Worm (Caenorhabditis elegans) whole organism, L4/young adult: ENCODE data around the gene hcp-2.

ENCODE experiments used
- W03F9.2 ChIP-seq: fragments of 150-350 bp; optimal IDR thresholded peaks from 2 replicates; lab custom pipeline; 2014; ENCODE audit warnings: missing biosample characterization, missing genetic modification characterization
- dao-5 ChIP-seq: sonication (generic microtip); optimal IDR thresholded peaks from 2 replicates; lab custom pipeline; 2016; ENCODE audit warnings: missing genotype, missing genetic modification characterization, moderate library complexity, missing compliant biosample characterization
- him-1 ChIP-seq: sonication (generic microtip); optimal IDR thresholded peaks from 2 replicates; lab custom pipeline; 2016; ENCODE audit warnings: missing genotype, missing genetic modification reagents, missing genetic modification characterization, missing compliant biosample characterization

DNA sequence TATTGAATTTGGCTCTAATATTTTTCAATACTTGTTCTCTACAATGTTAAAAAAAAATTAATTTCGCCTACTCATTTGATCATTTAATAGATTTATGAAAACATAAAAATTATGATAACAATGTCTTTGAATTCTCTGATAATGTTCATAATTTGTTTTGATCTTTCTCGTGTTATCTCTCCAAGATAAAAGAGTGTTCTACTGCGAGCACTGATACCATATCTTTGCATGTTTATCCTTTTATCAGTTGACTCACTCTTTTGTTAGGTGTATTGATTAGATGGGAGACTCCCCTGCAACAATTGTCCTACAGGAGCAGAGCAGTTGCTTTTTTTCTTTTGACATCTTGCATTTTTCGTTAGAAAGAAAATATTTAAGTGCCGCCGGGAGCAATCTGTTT, 53.6 kb downstream of the hcp-2 start:
- TF ChIP-seq him-1 (no peak), W03F9.2 (tag; lab: Kevin White, UChicago) (no peak), dao-5 (tag; lab: Kevin White, UChicago) (no peak)
